Worm (Caenorhabditis elegans) whole organism, L1 larva: ENCODE results near the gene kvs-2.

ENCODE experiments used
- C04F5.9 ChIP-seq: sonication (generic microtip); optimal IDR thresholded peaks from 2 replicates; lab custom pipeline; 2016; ENCODE audit warnings: missing genetic modification characterization, missing compliant biosample characterization
- C16A3.4 ChIP-seq: fragments of 150-350 bp; optimal IDR thresholded peaks from 2 replicates; lab custom pipeline; 2014; ENCODE audit warnings: missing biosample characterization, missing genetic modification characterization
- C34B4.2 ChIP-seq: sonication (generic microtip); optimal IDR thresholded peaks from 2 replicates; lab custom pipeline; 2017; ENCODE audit warnings: mild to moderate bottlenecking, missing genetic modification characterization, missing compliant biosample characterization
- Y116A8C.19 ChIP-seq: sonication (generic microtip); optimal IDR thresholded peaks from 2 replicates; lab custom pipeline; 2016; ENCODE audit warnings: missing compliant biosample characterization, missing genetic modification characterization, borderline replicate concordance
- alr-1 ChIP-seq: fragments of 200-800 bp; sonication (Bioruptor generic); optimal IDR thresholded peaks from 2 replicates; lab custom pipeline; 2018; ENCODE audit warnings: borderline replicate concordance, mild to moderate bottlenecking, missing genetic modification characterization, missing compliant biosample characterization
- aly-2 ChIP-seq: fragments of 150-350 bp; optimal IDR thresholded peaks from 2 replicates; lab custom pipeline; 2014; ENCODE audit warnings: missing biosample characterization, missing genetic modification characterization
- ama-1 ChIP-seq: fragments of 150-350 bp; optimal IDR thresholded peaks from 2 replicates; lab custom pipeline; 2014
- ceh-82 ChIP-seq, 3 experiments: fragments of 150-350 bp in 1 of 3; sonication (generic microtip) in 2 of 3; optimal IDR thresholded peaks; 2 replicates each; lab custom pipeline; 2014 to 2017; ENCODE audit warnings: missing biosample characterization in 3 of 3, missing genetic modification characterization in 3 of 3
- dpl-1 ChIP-seq, 3 experiments: fragments of 150-350 bp in 2 of 3; sonication (generic microtip) in 1 of 3; optimal IDR thresholded peaks; 2 replicates each; lab custom pipeline; 2014 to 2017; ENCODE audit warnings: missing biosample characterization in 3 of 3, missing genetic modification characterization in 3 of 3, missing genetic modification reagents in 3 of 3
- dsc-1 ChIP-seq: sonication (generic microtip); optimal IDR thresholded peaks from 2 replicates; lab custom pipeline; 2016; ENCODE audit warnings: mild to moderate bottlenecking, missing genetic modification characterization, missing compliant biosample characterization
- egl-13 ChIP-seq: sonication (generic microtip); optimal IDR thresholded peaks from 2 replicates; lab custom pipeline; 2016; ENCODE audit warnings: missing genotype, missing genetic modification reagents, missing genetic modification characterization, missing compliant biosample characterization
- elt-2 ChIP-seq: sonication (generic microtip); optimal IDR thresholded peaks from 2 replicates; lab custom pipeline; 2016; ENCODE audit warnings: missing genetic modification characterization, mild to moderate bottlenecking, inconsistent platforms, missing compliant biosample characterization, missing genetic modification reagents
- ets-5 ChIP-seq: fragments of 200-800 bp; sonication (Bioruptor generic); IDR thresholded peaks from 2 replicates; pipeline ENCODE4 v1.3.6; 2022; ENCODE audit warnings: missing genetic modification characterization, missing compliant biosample characterization
- fkh-10 ChIP-seq: sonication (generic microtip); optimal IDR thresholded peaks from 2 replicates; lab custom pipeline; 2017; ENCODE audit warnings: missing biosample characterization, missing genetic modification reagents, missing genetic modification characterization
- fkh-4 ChIP-seq: sonication (generic microtip); optimal IDR thresholded peaks from 2 replicates; lab custom pipeline; 2016; ENCODE audit warnings: missing compliant biosample characterization, missing genetic modification characterization, borderline replicate concordance
- fkh-8 ChIP-seq: sonication (generic microtip); optimal IDR thresholded peaks from 2 replicates; lab custom pipeline; 2016; ENCODE audit warnings: mild to moderate bottlenecking, missing genetic modification characterization, missing compliant biosample characterization
- hlh-17 ChIP-seq: fragments of 200-800 bp; sonication (Bioruptor generic); optimal IDR thresholded peaks from 2 replicates; lab custom pipeline; 2018; ENCODE audit warnings: missing genetic modification characterization, mild to moderate bottlenecking, missing compliant biosample characterization, moderate library complexity, borderline replicate concordance
- hlh-4 ChIP-seq: sonication (generic microtip); optimal IDR thresholded peaks from 2 replicates; lab custom pipeline; 2016; ENCODE audit warnings: mild to moderate bottlenecking, missing genetic modification characterization, missing compliant biosample characterization
- jun-1 ChIP-seq: fragments of 150-350 bp; optimal IDR thresholded peaks from 2 replicates; lab custom pipeline; 2014; ENCODE audit warnings: missing biosample characterization, missing genetic modification reagents, missing genetic modification characterization
- lin-13 ChIP-seq: fragments of 150-350 bp; optimal IDR thresholded peaks from 2 replicates; lab custom pipeline; 2014; ENCODE audit warnings: missing biosample characterization, missing genetic modification reagents, missing genetic modification characterization
- lin-14 ChIP-seq: fragments of 200-800 bp; sonication (Bioruptor generic); optimal IDR thresholded peaks from 2 replicates; lab custom pipeline; 2018; ENCODE audit warnings: mild to moderate bottlenecking, missing genetic modification characterization, moderate library complexity, missing compliant biosample characterization
- lin-39 ChIP-seq: fragments of 150-350 bp; optimal IDR thresholded peaks from 2 replicates; lab custom pipeline; 2014; ENCODE audit warnings: missing biosample characterization, missing genetic modification reagents, missing genetic modification characterization
- mab-9 ChIP-seq: fragments of 200-800 bp; sonication (Bioruptor generic); IDR thresholded peaks from 2 replicates; pipeline ENCODE4 v1.3.6; 2022; ENCODE audit warnings: missing genetic modification reagents, missing genetic modification characterization, missing compliant biosample characterization
- nhr-11 ChIP-seq: fragments of 150-350 bp; optimal IDR thresholded peaks from 2 replicates; lab custom pipeline; 2014; ENCODE audit warnings: missing biosample characterization, missing genetic modification characterization
- nhr-20 ChIP-seq: sonication (generic microtip); optimal IDR thresholded peaks from 2 replicates; lab custom pipeline; 2016; ENCODE audit warnings: mild to moderate bottlenecking, missing genetic modification characterization, missing compliant biosample characterization
- nhr-47 ChIP-seq: sonication (generic microtip); optimal IDR thresholded peaks from 2 replicates; lab custom pipeline; 2016; ENCODE audit warnings: mild to moderate bottlenecking, missing genetic modification characterization, moderate library complexity, missing compliant biosample characterization
- nhr-71 ChIP-seq: sonication (generic microtip); optimal IDR thresholded peaks from 2 replicates; lab custom pipeline; 2016; ENCODE audit warnings: mild to moderate bottlenecking, missing genetic modification characterization, moderate library complexity, missing compliant biosample characterization
- nhr-76 ChIP-seq: sonication (generic microtip); optimal IDR thresholded peaks from 2 replicates; lab custom pipeline; 2017; ENCODE audit warnings: missing biosample characterization, missing genetic modification characterization
- nhr-77 ChIP-seq: fragments of 150-350 bp; optimal IDR thresholded peaks from 2 replicates; lab custom pipeline; 2014; ENCODE audit warnings: missing biosample characterization, missing genetic modification characterization
- rnt-1 ChIP-seq: sonication (generic microtip); optimal IDR thresholded peaks from 2 replicates; lab custom pipeline; 2016; ENCODE audit warnings: mild to moderate bottlenecking, missing genetic modification characterization, moderate library complexity, missing compliant biosample characterization
- snu-23 ChIP-seq: sonication (generic microtip); optimal IDR thresholded peaks from 2 replicates; lab custom pipeline; 2016; ENCODE audit warnings: missing genetic modification characterization, missing compliant biosample characterization
- sup-37 ChIP-seq: fragments of 200-800 bp; sonication (Bioruptor generic); optimal IDR thresholded peaks from 2 replicates; lab custom pipeline; 2018; ENCODE audit warnings: mild to moderate bottlenecking, missing genetic modification characterization, missing compliant biosample characterization
- swsn-7 ChIP-seq: sonication (generic microtip); optimal IDR thresholded peaks from 2 replicates; lab custom pipeline; 2016; ENCODE audit warnings: missing genetic modification characterization, missing compliant biosample characterization
- unc-130 ChIP-seq: fragments of 150-350 bp; optimal IDR thresholded peaks from 2 replicates; lab custom pipeline; 2017; ENCODE audit warnings: missing biosample characterization, missing genetic modification characterization, inconsistent platforms
- unc-30 ChIP-seq: sonication (generic microtip); optimal IDR thresholded peaks from 2 replicates; lab custom pipeline; 2017; ENCODE audit warnings: missing biosample characterization, missing genetic modification characterization
- unc-62 ChIP-seq: fragments of 150-350 bp; optimal IDR thresholded peaks from 2 replicates; lab custom pipeline; 2014; ENCODE audit warnings: missing biosample characterization, missing genetic modification reagents, missing genetic modification characterization
- vab-15 ChIP-seq: sonication (generic microtip); optimal IDR thresholded peaks from 2 replicates; lab custom pipeline; 2017; ENCODE audit warnings: missing genotype, mild to moderate bottlenecking, missing genetic modification characterization, missing compliant biosample characterization

kvs-2 gene

DNA sequence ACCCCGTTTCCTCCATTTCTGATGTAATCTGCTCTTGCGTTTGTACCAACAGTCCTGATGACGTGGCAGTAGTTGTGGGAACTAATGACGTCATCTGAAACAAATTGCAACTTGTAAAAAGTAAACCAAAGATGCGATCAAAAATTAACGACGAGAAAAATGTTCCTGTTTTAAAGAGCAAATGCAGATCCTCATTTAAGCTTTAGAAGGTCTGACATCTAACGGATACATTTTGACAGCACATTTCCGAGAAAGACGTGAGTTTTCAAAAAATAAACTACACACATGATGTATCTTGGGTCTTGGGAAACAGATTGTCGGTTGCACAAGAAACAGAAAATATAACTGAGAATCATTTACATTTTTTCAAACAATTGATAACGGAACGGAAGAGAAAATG, 20.3 kb upstream of the kvs-2 start, which contains the start of gene H09F14.1:
TSS of gene H09F14.1 (minus strand) at position 101 of the 400 bp plus-strand sequence.
- TF ChIP-seq mab-9 (GFP tag; lab: Robert Waterston, UW) = no peak
- no peak for TF ChIP-seq vab-15

DNA sequence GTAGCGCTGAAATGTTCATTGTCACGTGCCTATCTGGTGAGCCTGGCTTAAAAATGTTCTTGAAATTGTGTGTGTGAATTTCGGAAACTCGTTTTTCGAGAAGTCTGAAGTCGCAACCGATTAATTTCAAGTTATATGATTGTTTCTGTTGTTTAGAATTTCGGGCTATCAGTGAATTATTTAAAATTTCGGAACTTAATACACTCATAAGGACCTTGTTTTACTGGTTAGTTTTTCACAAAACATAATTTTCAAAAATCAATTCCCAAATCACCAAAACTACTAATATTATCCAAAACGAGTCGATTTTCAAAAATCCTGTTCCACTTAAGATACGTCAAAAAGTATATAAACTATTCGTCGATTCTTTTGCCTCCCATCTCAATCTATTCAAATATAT, 5.3 kb upstream of the kvs-2 start:
- TF ChIP-seq nhr-71 (tag; lab: Kevin White, UChicago) = no peak
- TF ChIP-seq jun-1 (tag; lab: Kevin White, UChicago) = no peak
- TF ChIP-seq egl-13 (tag; lab: Kevin White, UChicago) = no peak
- TF ChIP-seq ets-5 = no peak
- no peak for TF ChIP-seq unc-130 (tag; lab: Kevin White, UChicago)
- no peak for TF ChIP-seq swsn-7 (tag; lab: Kevin White, UChicago)
- TF ChIP-seq snu-23 (GFP tag; lab: Kevin White, UChicago) = no peak
- no peak for TF ChIP-seq ama-1 (lab: Kevin White, UChicago)
- no peak for TF ChIP-seq nhr-20
- no peak for TF ChIP-seq hlh-4 (tag; lab: Kevin White, UChicago)
- no peak for TF ChIP-seq sup-37 (GFP tag; lab: Kevin White, UChicago)
- no peak for TF ChIP-seq elt-2 (tag; lab: Kevin White, UChicago)
- no peak for TF ChIP-seq hlh-17 (GFP tag; lab: Kevin White, UChicago)
- no peak for TF ChIP-seq unc-30 (tag; lab: Kevin White, UChicago)
- no peak for TF ChIP-seq lin-39 (tag; lab: Kevin White, UChicago)
- TF ChIP-seq aly-2 (tag; lab: Kevin White, UChicago) = no peak

DNA sequence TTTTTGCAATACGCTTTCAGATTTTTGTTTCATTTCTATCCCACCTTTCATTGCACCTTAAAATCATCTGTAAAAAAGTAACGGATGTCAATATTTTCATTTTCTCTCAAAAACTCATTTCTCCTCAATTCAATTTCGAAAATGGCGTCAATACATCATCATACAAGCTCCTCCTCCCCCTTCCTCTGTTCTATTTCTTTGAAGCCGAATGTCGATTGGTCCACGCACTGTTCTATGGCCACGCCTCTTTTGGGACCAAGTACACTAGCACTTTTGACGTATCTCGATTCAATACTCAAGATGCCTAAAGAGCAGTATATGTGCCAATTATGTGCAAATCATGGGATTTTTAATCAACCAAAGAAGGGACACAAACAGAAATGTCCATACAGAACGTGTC, 3.1 kb upstream of the kvs-2 start, which contains the start of gene mab-23:
TSS of gene mab-23 (plus strand) at position 301 of the 400 bp plus-strand sequence.
- TF ChIP-seq Y116A8C.19 (tag; lab: Kevin White, UChicago) = no peak
- no peak for TF ChIP-seq egl-13 (tag; lab: Kevin White, UChicago)
- TF ChIP-seq nhr-77 (tag; lab: Kevin White, UChicago) = no peak
- TF ChIP-seq C16A3.4 = no peak
- TF ChIP-seq elt-2 (tag; lab: Kevin White, UChicago) = no peak

DNA sequence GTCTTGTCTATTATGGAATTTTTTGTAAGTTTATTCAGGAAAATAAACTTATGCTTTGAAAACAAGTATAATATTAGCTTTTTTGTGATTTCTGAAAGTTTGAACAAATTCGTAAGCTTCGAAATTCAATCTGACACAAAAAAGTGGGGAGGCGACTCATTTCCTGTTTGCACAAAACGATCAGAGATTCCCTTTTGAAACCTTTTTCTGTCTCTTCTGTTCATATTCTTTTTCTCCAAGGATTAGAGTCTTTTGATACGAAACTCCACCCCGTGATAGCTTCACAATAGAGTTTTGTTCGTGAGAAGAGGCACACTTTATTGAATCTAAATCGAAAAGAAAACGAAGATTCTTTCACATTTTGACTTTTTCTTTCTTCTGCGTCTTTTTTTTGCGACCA, 5.2 kb downstream of the kvs-2 start:
- peak; percentile 74 for TF ChIP-seq fkh-10 (GFP tag; lab: Kevin White, UChicago)
- no peak for TF ChIP-seq dpl-1 (GFP tag; optimal IDR thresholded peaks at IDR 0.05; lab: Kevin White, UChicago)
- TF ChIP-seq fkh-4 (tag; lab: Kevin White, UChicago) = no peak
- peak; percentile 19 for TF ChIP-seq dsc-1 (tag; lab: Kevin White, UChicago)
- no peak for TF ChIP-seq vab-15
- TF ChIP-seq lin-14 (GFP tag; lab: Kevin White, UChicago) = peak; percentile 45
- TF ChIP-seq nhr-47 (tag; lab: Kevin White, UChicago) = no peak

DNA sequence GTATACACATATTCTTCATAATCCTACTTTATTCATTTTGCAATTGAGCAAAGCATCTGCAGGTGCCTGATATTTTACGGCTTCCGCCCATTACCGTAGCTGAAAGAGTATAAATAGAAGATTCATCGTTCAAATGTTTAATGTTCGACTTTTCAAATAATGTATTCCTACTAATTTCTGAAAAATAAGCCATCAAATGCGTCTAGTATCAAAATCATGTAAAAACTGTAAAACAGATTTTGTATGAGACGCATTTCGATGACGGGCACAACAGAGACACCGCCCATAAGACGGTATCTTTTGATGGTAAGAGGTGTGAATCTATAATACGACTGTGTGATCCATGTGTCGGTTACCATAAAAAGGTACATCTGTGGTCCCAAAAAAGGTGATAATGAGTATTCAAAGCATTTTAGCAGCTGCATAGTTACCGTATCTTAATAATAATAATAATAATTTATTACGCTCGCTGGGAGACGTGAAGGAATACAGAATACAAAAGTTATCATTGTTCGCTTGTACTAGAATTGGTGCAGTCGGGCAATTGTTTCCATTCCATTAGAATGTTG, 11.3 kb downstream of the kvs-2 start, which contains the start of the genes C32C4.3 and C32C4.16:
TSS of gene C32C4.3 (minus strand) at position 101 of the 569 bp plus-strand sequence.
TSS of gene C32C4.16 (plus strand) at position 519 of the 569 bp plus-strand sequence.
- TF ChIP-seq nhr-11 (no peak), dpl-1 (GFP tag; optimal IDR thresholded peaks at IDR 0.05; lab: Kevin White, UChicago) (no peak), C34B4.2 (no peak), alr-1 (tag; lab: Kevin White, UChicago) (no peak), unc-62 (no peak), lin-14 (GFP tag; lab: Kevin White, UChicago) (no peak), fkh-4 (tag; lab: Kevin White, UChicago) (no peak), fkh-8 (no peak), ets-5 (no peak), rnt-1 (tag; lab: Kevin White, UChicago) (no peak), ceh-82 (tag; optimal IDR thresholded peaks at IDR 0.05; lab: Kevin White, UChicago) (no peak), lin-13 (no peak), nhr-76 (tag; lab: Kevin White, UChicago) (no peak), C04F5.9 (no peak)
